Fruit fly (Drosophila melanogaster) whole organism, prepupa: ENCODE results near the gene CG34436.

Experiments
- CG34406 ChIP-seq: fragments of 200-800 bp; sonication (Bioruptor generic); optimal IDR thresholded peaks from 3 replicates; lab custom pipeline; 2016; ENCODE audit warnings: missing biosample characterization, missing genetic modification characterization
- CG8319 ChIP-seq: fragments of 200-800 bp; sonication (Bioruptor generic); optimal IDR thresholded peaks from 3 replicates; lab custom pipeline; 2016; ENCODE audit warnings: missing biosample characterization, missing genetic modification characterization
- Eip75B ChIP-seq: fragments of 200-800 bp; sonication (Bioruptor generic); optimal IDR thresholded peaks from 3 replicates; lab custom pipeline; 2016; ENCODE audit warnings: missing biosample characterization, missing genetic modification characterization
- Lpt ChIP-seq: fragments of 200-800 bp; sonication (Bioruptor generic); optimal IDR thresholded peaks from 3 replicates; lab custom pipeline; 2016; ENCODE audit warnings: missing biosample characterization, missing genetic modification characterization
- acj6 ChIP-seq: fragments of 200-800 bp; sonication (Bioruptor generic); optimal IDR thresholded peaks from 3 replicates; lab custom pipeline; 2016; ENCODE audit warnings: missing biosample characterization, missing genetic modification characterization
- svp ChIP-seq: fragments of 200-800 bp; sonication (Bioruptor generic); peaks from one replicate; lab custom pipeline; 2016; ENCODE audit warnings: missing biosample characterization, missing genetic modification characterization

DNA sequence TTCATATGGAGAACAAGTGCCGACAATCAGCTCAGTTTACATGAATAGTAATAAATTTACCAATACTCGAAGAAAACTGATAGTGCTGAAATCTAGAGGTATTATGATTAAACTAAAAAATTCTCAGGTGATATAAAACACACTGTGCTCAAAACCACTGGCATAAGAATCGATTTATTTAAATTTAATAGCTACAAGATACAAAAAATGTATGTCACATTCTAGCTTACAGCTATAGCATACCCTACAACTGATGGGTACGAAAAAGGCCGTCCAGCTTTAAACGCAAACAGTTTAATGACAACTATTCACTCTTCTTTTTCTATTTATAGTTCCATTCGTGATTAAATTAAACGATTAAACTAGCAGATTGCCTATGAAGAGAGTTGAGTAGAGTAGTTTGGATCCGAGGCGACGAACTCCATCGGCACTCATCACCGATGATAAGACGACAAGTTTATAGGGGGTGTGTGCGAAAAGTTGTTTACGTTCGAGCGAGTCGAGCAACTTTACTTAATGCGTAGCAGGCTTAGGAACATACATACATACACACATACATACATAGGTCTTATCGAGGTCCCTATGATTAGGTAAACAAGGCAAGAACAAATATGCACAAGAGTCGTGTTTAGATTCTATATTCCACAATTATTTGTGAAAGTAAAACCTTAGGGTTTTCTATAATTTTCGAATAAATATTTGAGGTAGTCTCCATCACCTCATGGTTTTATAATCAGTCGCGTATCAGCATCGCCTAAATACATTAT is 46.6 kb downstream of the CG34436 start:
- TF ChIP-seq acj6: peak; percentile 83
- peak; percentile 71 for TF ChIP-seq Lpt (GFP tag; lab: Kevin White, UChicago)
- peak; percentile 55 for TF ChIP-seq svp
- TF ChIP-seq CG34406 (GFP tag; lab: Kevin White, UChicago): peak; percentile 30
- no peak for TF ChIP-seq CG8319 (GFP tag; lab: Kevin White, UChicago)
- TF ChIP-seq Eip75B: peak; percentile 65
